Worm (Caenorhabditis elegans) whole organism, L4 larva: ENCODE results near the gene C23H3.9.

Experiments
- T20F7.1 ChIP-seq: fragments of 200-800 bp; sonication (Bioruptor generic); optimal IDR thresholded peaks from 2 replicates; lab custom pipeline; 2018; ENCODE audit warnings: mild to moderate bottlenecking, missing genetic modification characterization, missing compliant biosample characterization
- Y48G9A.11 ChIP-seq: fragments of 200-800 bp; sonication (Bioruptor generic); IDR thresholded peaks from 2 replicates; pipeline ENCODE4 v1.3.6; 2022; ENCODE audit warnings: missing genetic modification reagents, missing genetic modification characterization, missing compliant biosample characterization
- ceh-62 ChIP-seq: sonication (generic microtip); optimal IDR thresholded peaks from 2 replicates; lab custom pipeline; 2017; ENCODE audit warnings: missing biosample characterization, missing genetic modification characterization
- daf-19 ChIP-seq: fragments of 200-800 bp; sonication (Bioruptor generic); conservative IDR thresholded peaks from 2 replicates; pipeline ENCODE4 v1.3.6; 2022; ENCODE audit warnings: missing genetic modification characterization, missing compliant biosample characterization
- egl-27 ChIP-seq: sonication (generic microtip); optimal IDR thresholded peaks from 3 replicates; lab custom pipeline; 2017; ENCODE audit warnings: missing biosample characterization, missing genetic modification reagents, missing genetic modification characterization
- lin-15B ChIP-seq: fragments of 150-350 bp; sonication (generic microtip); optimal IDR thresholded peaks from 3 replicates; lab custom pipeline; 2014; ENCODE audit warnings: missing biosample characterization, missing genetic modification characterization
- lir-3 ChIP-seq: sonication (generic microtip); optimal IDR thresholded peaks from 2 replicates; lab custom pipeline; 2016; ENCODE audit warnings: mild to moderate bottlenecking, missing genetic modification characterization, missing compliant biosample characterization
- madf-9 ChIP-seq: fragments of 200-800 bp; sonication (Bioruptor generic); conservative IDR thresholded peaks from 2 replicates; pipeline ENCODE4 v1.3.6; 2022; ENCODE audit warnings: missing genetic modification reagents, missing genetic modification characterization, missing compliant biosample characterization
- mdl-1 ChIP-seq, 2 experiments: fragments of 150-350 bp in 1 of 2; sonication (generic microtip) in 1 of 2; optimal IDR thresholded peaks; 2 replicates each; lab custom pipeline; 2014 to 2017; ENCODE audit warnings: missing biosample characterization in 2 of 2, missing genetic modification characterization in 2 of 2
- nhr-76 ChIP-seq: fragments of 150-350 bp; optimal IDR thresholded peaks from 2 replicates; lab custom pipeline; 2014; ENCODE audit warnings: missing biosample characterization, missing genetic modification characterization
- skn-1 ChIP-seq: fragments of 150-350 bp; optimal IDR thresholded peaks from 2 replicates; lab custom pipeline; 2014; ENCODE audit warnings: missing biosample characterization, missing genetic modification characterization
- ztf-7 ChIP-seq: fragments of 150-350 bp; optimal IDR thresholded peaks from 2 replicates; lab custom pipeline; 2014; ENCODE audit warnings: missing biosample characterization, missing genetic modification characterization

DNA sequence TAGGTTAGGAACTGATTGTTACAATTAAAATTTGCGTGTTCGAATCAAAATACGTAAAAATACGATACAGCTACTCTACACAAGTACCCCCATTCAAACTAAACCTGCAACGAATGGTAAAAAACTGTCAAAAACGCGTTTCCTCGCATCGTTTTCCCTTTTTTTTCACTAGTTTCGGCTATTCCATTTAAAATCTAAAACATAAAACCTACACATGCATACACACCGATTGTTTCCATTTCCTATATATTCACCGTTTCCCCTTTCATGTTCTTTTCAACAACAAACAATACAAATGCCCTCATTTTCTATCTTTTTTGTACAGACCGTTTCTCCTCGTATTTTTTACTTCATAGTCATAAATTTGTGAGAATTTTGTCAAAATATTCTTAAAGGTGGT is 10.3 kb downstream of the C23H3.9 start:
- TF ChIP-seq ztf-7: no peak
- no peak for TF ChIP-seq lir-3
- no peak for TF ChIP-seq daf-19 (GFP tag; lab: Robert Waterston, UW)
- TF ChIP-seq egl-27 (tag; lab: Kevin White, UChicago): no peak
- no peak for TF ChIP-seq lin-15B (tag; lab: Kevin White, UChicago)
- TF ChIP-seq Y48G9A.11 (GFP tag; lab: Robert Waterston, UW): no peak
- no peak for TF ChIP-seq mdl-1 (tag; optimal IDR thresholded peaks at IDR 0.05; lab: Kevin White, UChicago)
- TF ChIP-seq madf-9 (GFP tag; lab: Robert Waterston, UW): no peak
- no peak for TF ChIP-seq nhr-76 (tag; lab: Kevin White, UChicago)
- TF ChIP-seq skn-1 (tag; lab: Kevin White, UChicago): no peak
- no peak for TF ChIP-seq ceh-62 (tag; lab: Kevin White, UChicago)
- TF ChIP-seq T20F7.1 (GFP tag; lab: Kevin White, UChicago): no peak
